Worm (Caenorhabditis elegans) whole organism, L3 larva: ENCODE data around the gene F14D7.8.
A peak's percentile ranks its signal among the peaks of the same experiment; 100 is the strongest.

Experiments
- elt-3 ChIP-seq, 3 experiments: fragments of 150-350 bp in 1 of 3; sonication (generic microtip) in 2 of 3; optimal IDR thresholded peaks; 2 replicates in 2 of 3; 4 replicates in 1 of 3; lab custom pipeline; 2014 to 2017; ENCODE audit warnings: missing biosample characterization in 3 of 3, missing genetic modification characterization in 3 of 3
- nhr-43 ChIP-seq: sonication (generic microtip); optimal IDR thresholded peaks from 2 replicates; lab custom pipeline; 2016; ENCODE audit warnings: mild to moderate bottlenecking, missing genetic modification characterization, missing compliant biosample characterization; ENCODE audit not compliant: poor library complexity, severe bottlenecking
- pqm-1 ChIP-seq: fragments of 150-350 bp; optimal IDR thresholded peaks from 2 replicates; lab custom pipeline; 2017; ENCODE audit warnings: missing biosample characterization, missing genetic modification characterization, inconsistent platforms
- snpc-4 ChIP-seq: fragments of 150-350 bp; optimal IDR thresholded peaks from 2 replicates; lab custom pipeline; 2014; ENCODE audit warnings: missing biosample characterization, missing genetic modification characterization

DNA sequence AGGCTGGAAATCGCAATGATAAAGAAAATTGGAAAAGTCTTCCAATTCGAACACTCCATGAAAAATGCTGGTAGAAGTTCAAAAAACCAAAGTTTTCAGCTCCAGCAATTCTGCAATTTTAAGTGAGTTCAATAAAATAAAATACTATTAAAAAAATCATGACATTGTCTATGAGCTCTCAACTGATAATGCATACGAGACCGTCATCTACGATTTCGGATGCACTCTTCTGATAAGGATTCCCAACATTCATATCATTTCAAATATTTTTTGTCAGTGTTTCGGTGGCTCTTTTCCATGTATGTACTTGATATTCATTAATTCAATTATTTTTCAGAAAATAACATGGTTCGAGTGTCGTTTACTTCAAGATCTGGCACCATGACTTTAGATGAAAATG is 11.5 kb downstream of the F14D7.8 start, which contains the start of gene F14D7.6:
- TF ChIP-seq pqm-1 = peak; percentile 33
- TF ChIP-seq nhr-43 (tag; lab: Kevin White, UChicago) = no peak
- no peak for TF ChIP-seq snpc-4 (tag; lab: Kevin White, UChicago)
- TF ChIP-seq elt-3 (tag; optimal IDR thresholded peaks at IDR 0.05; lab: Kevin White, UChicago) = no peak
